Fruit fly (Drosophila melanogaster): Measurements from ENCODE around the gene Sxl.

The Sxl gene

dm6 chrX:7096495-7096995 lies 1.3 kb downstream of the Sxl start (continued):
- TF ChIP-seq her (GFP tag; optimal IDR thresholded peaks at IDR 0.05) (peak; percentile 70), CG1233 (GFP tag; optimal IDR thresholded peaks at IDR 0.05) (peak; percentile 79), Lim3 (GFP tag; IDR thresholded peaks at IDR 0.05) (no peak), CG8944 (GFP tag; optimal IDR thresholded peaks at IDR 0.05) (peak; percentile 63), Xrp1 (GFP tag; IDR thresholded peaks at IDR 0.05) (peak; percentile 84), kah (GFP tag; optimal IDR thresholded peaks at IDR 0.05) (peak; percentile 57), ftz-f1 (GFP tag; optimal IDR thresholded peaks at IDR 0.05) (peak; percentile 42), Scr (GFP tag; IDR thresholded peaks at IDR 0.05; ENCODE audit: partially characterized antibody) (no peak), CG10462 (GFP tag; optimal IDR thresholded peaks at IDR 0.05) (peak; percentile 30), CG14050 (GFP tag; IDR thresholded peaks at IDR 0.05) (peak; percentile 59), CG6654 (GFP tag; optimal IDR thresholded peaks at IDR 0.05) (peak; percentile 49), sc (optimal IDR thresholded peaks at IDR 0.05) (no peak), sc (GFP tag; optimal IDR thresholded peaks at IDR 0.05) (peak; percentile 51), Ravus (GFP tag; IDR thresholded peaks at IDR 0.05) (peak; percentile 33; the same call in 1 of the 2 replicates), jigr1 (GFP tag; IDR thresholded peaks at IDR 0.05) (0 out of 3 replicates have a peak, but pooled peaks have one; percentile 39), psq (GFP tag; optimal IDR thresholded peaks at IDR 0.05) (peak; percentile 61), Atf-2 (GFP tag; optimal IDR thresholded peaks at IDR 0.05) (peak; percentile 72), Dfd (GFP tag; optimal IDR thresholded peaks at IDR 0.05) (no peak), Ets65A (GFP tag) (peak; percentile 98), hb (GFP tag; IDR thresholded peaks at IDR 0.05; ENCODE audit: partially characterized antibody) (no peak), CG7786 (GFP tag; optimal IDR thresholded peaks at IDR 0.05) (peak; percentile 79), CG1647 (GFP tag; optimal IDR thresholded peaks at IDR 0.05) (peak; percentile 29), CG12769 (tag; optimal IDR thresholded peaks at IDR 0.05) (peak; percentile 94), HLH4C (GFP tag; IDR thresholded peaks at IDR 0.05; ENCODE audit: partially characterized antibody) (no peak), ATbp (GFP tag; optimal IDR thresholded peaks at IDR 0.05) (peak; percentile 82), CG4820 (GFP tag; optimal IDR thresholded peaks at IDR 0.05) (peak; percentile 54), gfzf (GFP tag; optimal IDR thresholded peaks at IDR 0.05) (no peak), sens-2 (GFP tag; IDR thresholded peaks at IDR 0.05) (0 out of 2 replicates have a peak, but pooled peaks have one; percentile 54), CG12659 (GFP tag; optimal IDR thresholded peaks at IDR 0.05) (peak; percentile 89), CG11504 (tag; optimal IDR thresholded peaks at IDR 0.05) (peak; percentile 90), slbo (GFP tag; IDR thresholded peaks at IDR 0.05) (peak; percentile 77), CG10979 (tag; optimal IDR thresholded peaks at IDR 0.05) (peak; percentile 83), Usf (GFP tag; optimal IDR thresholded peaks at IDR 0.05) (peak; percentile 51), trem (tag; optimal IDR thresholded peaks at IDR 0.05) (peak; percentile 54), CG12155 (GFP tag; optimal IDR thresholded peaks at IDR 0.05) (no peak), chn (GFP tag; optimal IDR thresholded peaks at IDR 0.05) (peak; percentile 68), ewg (GFP tag; optimal IDR thresholded peaks at IDR 0.05) (peak; percentile 55), CoRest (tag; optimal IDR thresholded peaks at IDR 0.05) (peak; percentile 89), MTF-1 (GFP tag; optimal IDR thresholded peaks at IDR 0.05; ENCODE audit: borderline replicate concordance) (peak; percentile 50), CG16813 (GFP tag; IDR thresholded peaks at IDR 0.05; ENCODE audit: partially characterized antibody) (no peak), ssp (GFP tag; IDR thresholded peaks at IDR 0.05) (peak; percentile 56), cg (GFP tag; optimal IDR thresholded peaks at IDR 0.05) (no peak), Asciz (GFP tag; optimal IDR thresholded peaks at IDR 0.05) (peak; percentile 75), CG7745 (tag; optimal IDR thresholded peaks at IDR 0.05) (no peak), CG33213 (GFP tag; optimal IDR thresholded peaks at IDR 0.05) (peak; percentile 48), nom (GFP tag; optimal IDR thresholded peaks at IDR 0.05) (peak; percentile 61), CG2712 (tag; optimal IDR thresholded peaks at IDR 0.05) (peak; percentile 87), bcd (GFP tag; optimal IDR thresholded peaks at IDR 0.05) (peak; percentile 79), lmd (GFP tag; IDR thresholded peaks at IDR 0.05) (peak; percentile 84), gem (tag; optimal IDR thresholded peaks at IDR 0.05) (peak; percentile 90)
